Fruit fly (Drosophila melanogaster) whole organism, larva: ENCODE data around the gene CG6865.
A peak's percentile ranks its signal among the peaks of the same experiment; 100 is the strongest.

Experiments used
- noc ChIP-seq: fragments of 200-800 bp; sonication (Bioruptor generic); optimal IDR thresholded peaks from 3 replicates; lab custom pipeline; 2019; ENCODE audit warnings: missing biosample characterization, mild to moderate bottlenecking, missing genetic modification characterization, moderate library complexity

Gene CG6865

DNA sequence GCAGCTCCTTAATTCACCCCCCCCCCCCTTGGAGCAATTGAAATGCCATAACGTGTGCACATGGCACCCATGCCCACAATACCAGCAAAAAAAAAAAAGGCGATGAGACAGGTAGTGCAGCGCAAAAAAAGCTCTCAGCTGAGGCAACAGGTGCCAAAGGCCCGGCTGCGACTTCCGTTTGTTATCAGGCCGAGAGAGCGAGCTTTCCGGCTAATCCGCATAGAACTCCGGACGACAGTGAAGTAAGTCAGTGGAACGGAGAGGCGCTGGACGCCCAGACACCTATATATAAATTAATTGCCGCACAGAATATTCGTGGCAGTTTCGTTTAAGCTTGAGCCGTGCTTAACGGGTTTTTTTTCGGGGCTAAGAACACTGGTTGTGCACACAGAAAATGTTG, at the start of gene CG6865:
CG6865 (plus strand) TSS at position 321 of the 400 bp plus-strand sequence.
- no peak for TF ChIP-seq noc (tag; lab: Kevin White, UChicago)

DNA sequence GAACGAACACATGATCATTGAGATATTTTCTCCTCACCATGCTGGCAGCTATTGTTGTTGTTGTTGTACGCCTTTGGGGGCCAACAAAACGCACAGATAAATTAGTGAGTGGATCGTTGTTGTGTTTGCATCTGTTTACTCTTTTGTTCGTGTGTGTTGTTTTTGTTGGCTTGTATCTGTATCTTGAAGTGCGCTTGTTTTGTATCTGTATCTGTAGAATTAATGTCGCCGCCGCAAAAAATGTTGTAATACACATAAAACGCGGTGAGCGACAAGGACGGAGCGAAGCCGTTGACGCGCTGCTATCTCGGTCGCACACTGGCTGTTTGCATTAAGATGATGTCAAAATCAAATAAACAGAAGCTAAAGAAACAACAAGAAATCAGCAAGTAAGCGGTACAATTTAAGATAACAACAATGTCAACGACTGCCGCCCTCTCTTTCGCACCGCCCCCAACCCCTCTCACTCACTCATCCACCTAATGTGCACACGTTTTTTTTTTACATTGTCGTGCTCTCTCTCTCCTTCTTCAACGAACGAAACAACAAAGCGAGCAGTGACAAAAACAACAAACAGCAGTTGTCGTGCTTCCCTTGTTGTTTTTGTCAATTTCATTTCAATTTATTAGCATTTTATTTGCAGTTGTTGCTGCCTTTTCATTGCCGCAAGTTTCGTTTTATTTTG, 49.3 kb upstream of the CG6865 start:
- peak; percentile 26 for TF ChIP-seq noc (tag; lab: Kevin White, UChicago)

DNA sequence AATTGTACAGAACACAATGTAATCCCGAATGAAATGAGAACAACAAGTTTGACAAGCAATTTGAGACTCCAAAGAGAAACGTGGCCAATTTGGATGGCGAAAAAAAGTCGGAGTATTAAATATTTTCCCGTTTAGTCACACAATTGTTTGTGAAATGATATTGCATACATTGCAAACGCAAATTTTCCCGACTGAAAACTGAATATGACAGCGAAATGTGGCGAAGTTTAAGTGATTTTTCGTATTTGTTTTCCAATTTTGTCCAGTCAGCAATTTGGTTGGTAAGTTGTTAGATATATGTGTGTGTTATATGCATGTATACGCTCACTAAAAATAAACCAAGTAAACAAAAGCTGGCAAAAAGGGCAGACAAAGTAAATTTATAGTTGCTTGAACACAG, 47.3 kb upstream of the CG6865 start:
- no peak for TF ChIP-seq noc (tag; lab: Kevin White, UChicago)

DNA sequence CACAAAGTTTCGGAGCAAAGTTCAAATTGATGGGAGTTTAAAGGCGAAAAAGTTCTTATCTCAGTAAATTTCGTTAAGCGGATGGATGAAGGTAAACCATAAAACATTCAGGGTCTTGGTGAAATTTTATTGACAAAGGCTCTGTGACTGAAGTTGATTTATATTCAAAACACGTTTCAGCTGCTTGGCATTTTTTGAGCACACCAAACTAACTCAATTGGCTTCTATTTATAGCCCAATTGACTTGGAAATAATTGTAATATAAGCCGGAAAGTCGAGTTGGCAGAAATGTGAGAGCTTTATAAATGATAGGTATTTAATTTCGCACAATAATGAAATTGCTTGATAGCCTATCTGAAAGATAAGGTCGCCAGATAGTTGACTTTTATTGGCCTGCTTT, 46.7 kb upstream of the CG6865 start:
- no peak for TF ChIP-seq noc (tag; lab: Kevin White, UChicago)

DNA sequence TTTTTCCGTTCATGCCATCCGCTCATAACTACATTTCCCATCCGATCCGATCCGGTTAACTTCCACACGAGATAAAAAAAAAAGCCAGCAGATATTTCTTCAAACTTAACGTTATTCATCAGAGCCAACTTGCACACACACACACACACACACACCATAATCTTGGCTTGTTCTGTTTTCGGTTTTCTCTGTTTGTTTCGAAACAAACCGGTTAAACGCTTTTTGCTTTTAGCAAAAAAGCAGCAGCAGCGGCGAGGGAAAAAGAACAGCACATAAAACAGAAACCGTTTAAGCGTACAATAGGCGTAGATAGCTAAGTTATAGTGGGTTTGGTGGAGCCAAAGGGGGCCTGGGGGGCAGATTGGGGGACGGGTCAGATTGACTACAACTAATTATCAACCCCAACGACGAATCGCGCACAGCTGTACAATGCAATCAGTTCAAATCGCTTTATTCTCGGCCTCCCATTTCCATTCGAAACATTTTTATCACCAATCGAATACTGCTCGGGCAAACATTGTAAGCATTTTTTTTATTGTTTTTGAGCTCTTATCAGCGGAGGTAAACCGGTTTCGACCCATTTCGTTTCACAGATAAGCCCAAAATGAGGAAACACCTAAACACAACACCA, 46.1 kb upstream of the CG6865 start:
- peak; percentile 37 for TF ChIP-seq noc (tag; lab: Kevin White, UChicago)

DNA sequence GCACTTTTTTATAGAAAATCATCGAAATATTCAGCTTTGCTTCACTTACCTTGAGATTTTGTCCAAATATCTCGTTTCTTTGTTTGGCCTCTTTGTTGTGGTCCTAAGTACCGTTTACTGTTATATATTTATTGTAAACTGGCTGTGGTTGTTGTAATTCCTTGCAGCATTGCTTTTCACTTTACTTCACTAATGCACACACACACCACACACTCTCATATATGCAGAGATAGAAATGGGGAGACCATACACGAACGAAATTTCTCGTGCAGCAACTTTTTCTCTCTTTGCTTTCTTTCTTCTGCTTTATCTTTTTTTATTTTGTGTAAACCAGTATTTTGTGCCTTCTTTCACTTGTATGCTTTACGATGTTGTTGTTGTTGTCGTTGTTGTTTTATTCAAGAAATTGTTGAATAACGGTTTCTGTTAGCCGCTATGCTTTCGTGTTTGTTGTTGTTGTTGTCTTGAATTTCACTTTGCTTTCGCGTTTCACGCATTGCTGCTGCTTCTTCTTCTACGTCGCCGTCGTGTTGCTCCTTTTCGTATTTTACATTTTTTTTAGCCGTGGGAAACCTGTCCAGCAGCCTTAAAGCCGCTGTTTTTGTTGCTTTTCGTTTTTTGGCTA, 44.1 kb upstream of the CG6865 start:
- TF ChIP-seq noc (tag; lab: Kevin White, UChicago): no peak

DNA sequence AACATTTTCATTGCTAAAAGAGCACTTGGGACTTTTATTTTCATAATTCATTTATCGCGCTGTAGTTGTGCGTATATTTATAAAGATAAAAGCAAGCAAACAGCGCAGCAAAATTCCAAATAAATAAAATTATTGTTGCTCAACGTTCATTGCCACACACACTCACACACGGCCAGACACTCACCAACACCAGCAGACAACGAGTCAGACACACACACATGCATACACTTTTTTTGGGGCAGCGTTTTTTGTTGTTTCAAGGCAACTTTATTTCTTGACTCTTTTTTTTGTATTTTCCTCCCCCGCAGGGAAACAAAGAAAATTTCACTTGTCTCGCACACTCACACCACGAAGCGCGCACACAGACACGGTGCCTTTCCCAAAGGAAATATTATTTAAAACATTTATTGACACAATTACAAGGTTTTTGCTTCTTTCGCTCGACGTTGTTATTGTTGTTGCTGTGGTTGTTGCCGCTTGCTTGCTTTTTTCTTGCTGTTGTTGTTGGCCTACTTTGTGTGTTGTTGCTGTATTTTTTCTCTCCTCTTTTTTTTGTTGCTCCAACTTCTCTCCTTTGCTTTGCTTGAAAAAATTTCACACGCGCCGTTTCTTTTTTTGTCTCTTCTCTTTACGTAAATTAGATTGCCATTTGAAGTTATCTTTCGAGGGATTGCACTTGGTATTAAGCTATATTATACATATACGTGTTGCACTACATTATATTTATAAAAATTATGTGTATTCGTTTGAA, 43.4 kb upstream of the CG6865 start:
- TF ChIP-seq noc (tag; lab: Kevin White, UChicago): no peak

DNA sequence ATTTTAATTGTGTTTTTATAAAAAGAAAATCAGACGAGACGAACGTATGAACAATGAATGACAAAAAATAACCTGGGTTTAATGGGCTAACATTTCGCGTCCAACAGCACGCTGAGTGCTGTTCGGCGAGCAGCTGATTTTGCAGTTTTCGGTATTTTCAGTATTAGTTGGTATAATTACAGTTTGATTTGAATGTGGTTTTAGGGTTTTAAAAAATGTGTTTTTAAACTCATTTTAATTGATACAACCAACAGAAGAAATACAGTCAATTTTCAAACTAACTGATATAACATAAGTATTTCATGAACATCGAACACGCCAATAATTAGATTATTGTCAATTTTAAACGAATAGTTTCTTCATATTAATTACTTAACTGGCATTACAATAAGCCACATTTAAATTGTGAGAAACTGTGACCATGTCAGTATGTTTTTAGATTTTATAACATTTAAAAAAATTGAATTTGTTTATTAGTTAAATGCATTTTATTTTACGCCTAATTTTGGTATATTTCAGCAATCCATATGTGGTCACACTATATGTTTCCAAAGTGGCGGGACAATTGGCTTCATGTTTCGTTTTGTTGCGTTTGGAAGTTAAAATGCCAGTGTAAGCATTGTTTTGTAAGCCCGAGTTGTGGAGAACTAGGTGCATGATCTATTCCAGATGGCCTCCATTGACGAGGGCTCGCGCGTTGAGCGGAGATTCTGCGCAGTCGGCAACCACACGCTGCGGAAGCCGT, 42.6 kb upstream of the CG6865 start, which contains the start of the genes CG14073 and HipHop:
CG14073 (minus strand) TSS at position 38 of the 745 bp plus-strand sequence.
HipHop (plus strand) TSS at position 534 of the 745 bp plus-strand sequence.
- TF ChIP-seq noc (tag; lab: Kevin White, UChicago): no peak

DNA sequence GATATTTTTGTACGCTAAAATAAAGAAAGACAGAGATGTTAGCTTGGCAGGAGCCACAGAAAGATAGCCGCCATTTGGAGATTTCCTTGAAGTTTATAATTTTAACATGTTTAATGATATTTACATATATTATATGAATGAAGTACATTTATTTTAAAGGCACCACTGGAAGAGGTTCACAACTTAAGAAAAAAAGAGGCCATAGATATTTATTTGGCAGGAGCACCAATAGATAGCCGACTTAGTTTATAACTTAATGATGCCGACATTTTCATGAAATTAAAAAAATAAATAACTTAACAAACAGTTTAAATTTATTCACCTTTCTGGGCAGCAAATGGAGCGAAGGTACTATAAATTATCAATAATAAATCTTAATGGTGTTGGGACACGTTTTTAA, 41.4 kb upstream of the CG6865 start:
- TF ChIP-seq noc (tag; lab: Kevin White, UChicago): no peak

DNA sequence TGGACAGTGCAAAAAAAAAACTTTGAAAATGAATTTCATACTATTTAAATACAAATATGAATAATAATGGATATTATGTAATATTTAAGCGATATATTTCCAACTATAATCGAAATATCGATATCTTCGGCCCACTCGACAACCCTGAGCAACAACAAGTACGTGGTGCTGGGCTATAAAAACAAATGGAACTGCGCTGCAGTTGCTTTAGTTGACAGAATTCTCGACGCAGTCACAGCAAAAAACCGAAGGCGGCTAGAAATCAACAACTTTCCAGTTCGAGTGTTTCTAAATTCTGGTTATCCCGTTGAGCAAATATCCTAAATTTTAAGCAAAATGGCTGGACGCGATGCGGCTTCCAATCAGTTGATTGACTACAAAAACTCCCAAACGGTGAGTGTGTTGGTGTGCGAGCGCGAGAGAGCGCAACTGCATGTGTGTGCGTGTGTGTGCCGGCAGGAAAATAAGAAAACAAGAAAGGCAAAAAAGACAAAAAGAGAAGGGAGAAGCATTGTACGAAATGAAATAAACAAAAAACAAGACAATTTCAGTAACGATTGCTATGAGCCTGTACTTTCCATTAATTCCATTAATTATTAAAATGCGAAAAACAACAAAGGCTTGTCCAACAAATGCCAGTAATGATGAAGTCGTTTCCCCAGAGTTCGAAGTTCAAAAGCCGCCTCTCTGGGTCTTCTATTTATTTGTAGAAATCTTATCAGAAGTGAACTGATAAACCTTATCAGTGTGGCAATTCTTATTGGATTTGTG, 40.8 kb upstream of the CG6865 start, which contains the start of gene Cat:
Cat (plus strand) TSS at position 155 of the 771 bp plus-strand sequence.
- TF ChIP-seq noc (tag; lab: Kevin White, UChicago): peak; percentile 75

DNA sequence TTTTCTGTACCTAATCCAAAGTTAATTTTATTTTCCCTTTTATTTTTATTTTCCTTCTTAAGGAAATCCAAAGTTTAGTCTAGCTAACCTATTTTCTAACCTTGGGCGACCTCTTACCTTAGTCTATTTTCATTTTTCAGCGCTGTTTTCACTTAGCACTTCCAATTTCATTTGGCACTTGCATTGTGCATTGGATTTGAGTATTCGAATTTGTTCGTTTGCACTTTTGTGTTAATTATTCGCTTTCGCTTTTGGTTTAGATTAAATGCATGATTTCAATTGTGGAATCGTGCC, 40.3 kb upstream of the CG6865 start:
- no peak for TF ChIP-seq noc (tag; lab: Kevin White, UChicago)

DNA sequence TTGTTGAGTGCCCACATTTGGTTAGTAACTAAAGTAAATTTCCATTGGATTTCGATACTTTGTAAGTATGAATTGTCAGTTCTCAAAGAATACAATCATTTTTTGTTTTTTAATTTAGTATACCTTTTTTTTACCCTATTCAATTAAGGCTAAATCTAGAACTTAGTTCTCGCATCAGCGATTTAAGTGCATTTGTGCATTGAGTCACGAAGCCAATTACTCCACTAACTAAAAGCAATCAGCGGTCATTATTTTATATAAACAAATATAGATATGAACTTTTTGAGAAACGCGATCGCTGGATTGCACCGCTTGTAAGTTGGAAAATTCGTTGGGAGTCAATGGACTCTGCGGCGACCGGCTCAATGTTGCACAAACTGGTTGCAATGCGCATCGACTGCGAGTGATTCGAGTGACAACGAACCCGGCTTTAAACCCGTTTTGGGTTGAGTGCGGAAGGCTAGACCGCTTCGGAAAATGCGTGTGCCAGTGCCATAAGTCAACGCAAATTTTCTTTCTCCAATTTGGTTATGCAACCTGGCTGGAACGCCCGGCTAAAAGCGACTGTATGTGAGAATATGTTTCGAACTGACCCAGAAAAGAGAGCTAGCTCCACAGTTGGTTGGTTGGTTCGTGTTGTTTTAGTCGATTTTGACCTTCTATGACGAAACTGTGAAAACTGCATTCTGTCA, 39.4 kb upstream of the CG6865 start:
- TF ChIP-seq noc (tag; lab: Kevin White, UChicago): no peak

DNA sequence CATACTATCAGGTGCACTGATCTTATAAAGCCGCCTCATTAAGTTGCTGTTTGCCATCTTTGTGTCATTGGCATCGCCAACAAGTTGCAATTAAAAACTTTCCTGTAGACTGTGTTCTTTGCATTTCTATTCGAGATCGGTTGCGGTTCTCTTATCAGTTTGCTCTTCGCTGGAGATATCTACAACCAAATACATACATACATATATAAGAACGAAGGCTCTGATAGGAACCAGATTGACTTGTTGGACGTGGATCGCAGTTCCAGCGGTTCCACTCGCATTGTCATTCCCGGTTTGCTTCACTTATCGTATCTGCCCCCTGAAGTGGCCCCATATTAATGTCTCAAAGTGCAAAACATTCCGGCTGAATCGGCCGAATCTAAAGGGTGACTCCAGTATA, 38.6 kb upstream of the CG6865 start:
- no peak for TF ChIP-seq noc (tag; lab: Kevin White, UChicago)

DNA sequence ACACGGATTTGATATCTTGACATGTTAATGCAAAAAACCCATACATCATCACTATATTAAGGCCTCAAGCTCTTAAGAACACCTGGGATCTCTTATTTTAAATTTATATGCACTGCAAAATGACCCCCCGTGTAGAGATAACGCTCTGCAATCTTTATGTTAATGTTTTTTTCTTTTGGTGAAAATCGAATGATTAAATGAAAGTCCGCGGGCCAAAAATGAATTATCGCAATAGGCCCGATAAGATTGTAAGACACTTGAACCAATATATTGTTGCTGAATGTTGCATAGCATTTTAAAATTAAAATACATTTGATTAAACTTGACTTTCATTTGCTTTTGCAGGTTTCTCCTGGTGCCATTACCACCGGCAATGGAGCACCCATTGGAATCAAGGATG, 37.5 kb upstream of the CG6865 start:
- peak; percentile 43 for TF ChIP-seq noc (tag; lab: Kevin White, UChicago)
